Fruit fly (Drosophila melanogaster) whole organism, prepupa: ENCODE results near the gene FoxP.
"Not testable (repeated sequence)": the region's sequence is repeated elsewhere in the genome, so short reads cannot be mapped to it uniquely, and the experiment has no call there.

Experiments used
- Blimp-1 ChIP-seq: fragments of 200-800 bp; sonication (Bioruptor generic); optimal IDR thresholded peaks from 3 replicates; lab custom pipeline; 2017; ENCODE audit warnings: missing biosample characterization, missing genetic modification characterization, mild to moderate bottlenecking, moderate library complexity, missing genetic modification reagents
- CG10631 ChIP-seq: fragments of 200-800 bp; sonication (Bioruptor generic); optimal IDR thresholded peaks from 2 replicates; lab custom pipeline; 2016; ENCODE audit warnings: missing biosample characterization, missing genetic modification characterization
- CG10669 ChIP-seq: fragments of 200-800 bp; sonication (Bioruptor generic); optimal IDR thresholded peaks from 3 replicates; lab custom pipeline; 2018; ENCODE audit warnings: missing biosample characterization, mild to moderate bottlenecking, missing genetic modification characterization, moderate library complexity
- CG11762 ChIP-seq: fragments of 200-800 bp; sonication (Bioruptor generic); optimal IDR thresholded peaks from 3 replicates; lab custom pipeline; 2016; ENCODE audit warnings: missing biosample characterization, missing genetic modification characterization; ENCODE audit not compliant: insufficient read depth
- CG1621 ChIP-seq: fragments of 200-800 bp; sonication (Bioruptor generic); optimal IDR thresholded peaks from 3 replicates; lab custom pipeline; 2018; ENCODE audit warnings: missing biosample characterization, mild to moderate bottlenecking, missing genetic modification characterization
- CG16779 ChIP-seq: fragments of 200-800 bp; sonication (Bioruptor generic); optimal IDR thresholded peaks from 3 replicates; lab custom pipeline; 2017; ENCODE audit warnings: missing biosample characterization, mild to moderate bottlenecking, missing genetic modification characterization
- CG3032 ChIP-seq: fragments of 200-800 bp; optimal IDR thresholded peaks from 2 replicates; lab custom pipeline; 2019; ENCODE audit warnings: missing biosample characterization, mild to moderate bottlenecking, missing genetic modification characterization, moderate library complexity
- CG31627 ChIP-seq: fragments of 200-800 bp; sonication (Bioruptor generic); optimal IDR thresholded peaks from 3 replicates; lab custom pipeline; 2016; ENCODE audit warnings: missing biosample characterization, missing genetic modification characterization
- CG32006 ChIP-seq: fragments of 200-800 bp; sonication (Bioruptor generic); optimal IDR thresholded peaks from 3 replicates; lab custom pipeline; 2017; ENCODE audit warnings: missing biosample characterization, mild to moderate bottlenecking, missing genetic modification characterization
- CG3919 ChIP-seq: fragments of 200-800 bp; sonication (Bioruptor generic); optimal IDR thresholded peaks from 3 replicates; lab custom pipeline; 2016; ENCODE audit warnings: missing biosample characterization, missing genetic modification characterization
- CG4318 ChIP-seq: fragments of 200-800 bp; sonication (Bioruptor generic); optimal IDR thresholded peaks from 3 replicates; lab custom pipeline; 2017; ENCODE audit warnings: missing biosample characterization, mild to moderate bottlenecking, missing genetic modification characterization
- CG6163 ChIP-seq: fragments of 200-800 bp; sonication (Bioruptor generic); IDR thresholded peaks from 3 replicates; pipeline ENCODE4 v1.3.6; 2022; ENCODE audit warnings: missing biosample characterization, missing genetic modification characterization
- CG6808 ChIP-seq: fragments of 200-800 bp; sonication (Bioruptor generic); optimal IDR thresholded peaks from 3 replicates; lab custom pipeline; 2017; ENCODE audit warnings: missing biosample characterization, missing genetic modification characterization, mild to moderate bottlenecking, moderate library complexity, missing genetic modification reagents
- CG8319 ChIP-seq: fragments of 200-800 bp; sonication (Bioruptor generic); optimal IDR thresholded peaks from 3 replicates; lab custom pipeline; 2016; ENCODE audit warnings: missing biosample characterization, missing genetic modification characterization
- CG8632 ChIP-seq: fragments of 200-800 bp; sonication (Bioruptor generic); optimal IDR thresholded peaks from 3 replicates; lab custom pipeline; 2016; ENCODE audit warnings: missing biosample characterization, missing genetic modification characterization
- CG9139 ChIP-seq: fragments of 200-800 bp; sonication (Bioruptor generic); optimal IDR thresholded peaks from 3 replicates; lab custom pipeline; 2017; ENCODE audit warnings: missing biosample characterization, mild to moderate bottlenecking, missing genetic modification characterization
- Eip78C ChIP-seq: fragments of 200-800 bp; sonication (Bioruptor generic); peaks from one replicate; lab custom pipeline; 2016; ENCODE audit warnings: missing biosample characterization, missing genetic modification characterization
- Eip93F ChIP-seq: fragments of 200-800 bp; sonication (Bioruptor generic); optimal IDR thresholded peaks from 2 replicates; lab custom pipeline; 2016; ENCODE audit warnings: missing biosample characterization, mild to moderate bottlenecking, missing genetic modification characterization
- Ets96B ChIP-seq: fragments of 200-800 bp; optimal IDR thresholded peaks from 2 replicates; lab custom pipeline; 2019; ENCODE audit warnings: missing biosample characterization, mild to moderate bottlenecking, missing genetic modification characterization, moderate library complexity
- Gug ChIP-seq: fragments of 200-800 bp; sonication (Bioruptor generic); IDR thresholded peaks from 2 replicates; pipeline ENCODE4 v1.3.6; 2022; ENCODE audit warnings: missing biosample characterization, missing genetic modification characterization
- Hr38 ChIP-seq: sonication (Bioruptor generic); optimal IDR thresholded peaks from 2 replicates; lab custom pipeline; 2016; ENCODE audit warnings: missing biosample characterization, missing genetic modification characterization
- Met ChIP-seq: fragments of 200-800 bp; sonication (Bioruptor generic); optimal IDR thresholded peaks from 3 replicates; lab custom pipeline; 2016; ENCODE audit warnings: missing biosample characterization, missing genetic modification characterization
- Sox102F ChIP-seq: fragments of 200-800 bp; sonication (Bioruptor generic); optimal IDR thresholded peaks from 2 replicates; lab custom pipeline; 2016; ENCODE audit warnings: missing biosample characterization, mild to moderate bottlenecking, missing genetic modification characterization
- Sox14 ChIP-seq: fragments of 200-800 bp; sonication (Bioruptor generic); optimal IDR thresholded peaks from 3 replicates; lab custom pipeline; 2016; ENCODE audit warnings: missing biosample characterization, missing genetic modification characterization
- Sox15 ChIP-seq: fragments of 200-800 bp; sonication (Bioruptor generic); optimal IDR thresholded peaks from 3 replicates; lab custom pipeline; 2016; ENCODE audit warnings: missing biosample characterization, missing genetic modification characterization
- achi ChIP-seq: fragments of 200-800 bp; sonication (Bioruptor generic); optimal IDR thresholded peaks from 3 replicates; lab custom pipeline; 2016; ENCODE audit warnings: missing biosample characterization, missing genetic modification characterization
- cyc ChIP-seq: fragments of 200-800 bp; sonication (Bioruptor generic); optimal IDR thresholded peaks from 3 replicates; lab custom pipeline; 2016; ENCODE audit warnings: missing biosample characterization, missing genetic modification characterization
- dac ChIP-seq: fragments of 200-800 bp; sonication (Bioruptor generic); optimal IDR thresholded peaks from 2 replicates; lab custom pipeline; 2017; ENCODE audit warnings: missing biosample characterization, mild to moderate bottlenecking, missing genetic modification characterization
- dsx ChIP-seq: fragments of 200-800 bp; optimal IDR thresholded peaks from 3 replicates; lab custom pipeline; 2019; ENCODE audit warnings: missing biosample characterization, mild to moderate bottlenecking, missing genetic modification characterization, moderate library complexity; ENCODE audit not compliant: poor library complexity, severe bottlenecking
- eg ChIP-seq: fragments of 200-800 bp; sonication (Bioruptor generic); IDR thresholded peaks from 3 replicates; pipeline ENCODE4 v1.3.6; 2022; ENCODE audit warnings: missing biosample characterization, missing genetic modification characterization
- esn ChIP-seq: fragments of 200-800 bp; sonication (Bioruptor generic); optimal IDR thresholded peaks from 2 replicates; lab custom pipeline; 2016; ENCODE audit warnings: missing biosample characterization, mild to moderate bottlenecking, missing genetic modification characterization, moderate library complexity
- fd59A ChIP-seq: fragments of 200-800 bp; sonication (Bioruptor generic); optimal IDR thresholded peaks from 2 replicates; lab custom pipeline; 2017; ENCODE audit warnings: missing biosample characterization, mild to moderate bottlenecking, missing genetic modification characterization, missing genetic modification reagents
- fd85E ChIP-seq: fragments of 200-800 bp; sonication (Bioruptor generic); optimal IDR thresholded peaks from 3 replicates; lab custom pipeline; 2016; ENCODE audit warnings: missing biosample characterization, missing genetic modification characterization
- fkh ChIP-seq: fragments of 200-800 bp; sonication (Bioruptor generic); optimal IDR thresholded peaks from 3 replicates; lab custom pipeline; 2017; ENCODE audit warnings: missing biosample characterization, mild to moderate bottlenecking, missing genetic modification characterization, moderate library complexity
- lz ChIP-seq: fragments of 200-800 bp; sonication (Bioruptor generic); optimal IDR thresholded peaks from 3 replicates; lab custom pipeline; 2016; ENCODE audit warnings: missing biosample characterization, missing genetic modification characterization
- net ChIP-seq: fragments of 200-800 bp; sonication (Bioruptor generic); optimal IDR thresholded peaks from 3 replicates; lab custom pipeline; 2016; ENCODE audit warnings: missing biosample characterization, missing genetic modification characterization
- pdm3 ChIP-seq: fragments of 200-800 bp; sonication (Bioruptor generic); optimal IDR thresholded peaks from 3 replicates; lab custom pipeline; 2016; ENCODE audit warnings: missing biosample characterization, missing genetic modification characterization
- salr ChIP-seq, 2 experiments: fragments of 200-800 bp; sonication (Bioruptor generic); optimal IDR thresholded peaks; 3 replicates each; lab custom pipeline; 2016 to 2018; ENCODE audit warnings: missing biosample characterization in 2 of 2, missing genetic modification characterization in 2 of 2, mild to moderate bottlenecking in 1 of 2
- spab ChIP-seq: fragments of 200-800 bp; sonication (Bioruptor generic); optimal IDR thresholded peaks from 2 replicates; lab custom pipeline; 2017; ENCODE audit warnings: missing biosample characterization, mild to moderate bottlenecking, missing genetic modification characterization, missing genetic modification reagents
- ss ChIP-seq, 2 experiments: fragments of 200-800 bp; sonication (Bioruptor generic); optimal IDR thresholded peaks; 2 replicates in 1 of 2; 3 replicates in 1 of 2; lab custom pipeline; 2017 to 2018; ENCODE audit warnings: mild to moderate bottlenecking in 2 of 2, missing biosample characterization in 2 of 2, missing genetic modification characterization in 2 of 2, moderate library complexity in 1 of 2
- svp ChIP-seq: fragments of 200-800 bp; sonication (Bioruptor generic); peaks from one replicate; lab custom pipeline; 2016; ENCODE audit warnings: missing biosample characterization, missing genetic modification characterization

The FoxP gene

DNA sequence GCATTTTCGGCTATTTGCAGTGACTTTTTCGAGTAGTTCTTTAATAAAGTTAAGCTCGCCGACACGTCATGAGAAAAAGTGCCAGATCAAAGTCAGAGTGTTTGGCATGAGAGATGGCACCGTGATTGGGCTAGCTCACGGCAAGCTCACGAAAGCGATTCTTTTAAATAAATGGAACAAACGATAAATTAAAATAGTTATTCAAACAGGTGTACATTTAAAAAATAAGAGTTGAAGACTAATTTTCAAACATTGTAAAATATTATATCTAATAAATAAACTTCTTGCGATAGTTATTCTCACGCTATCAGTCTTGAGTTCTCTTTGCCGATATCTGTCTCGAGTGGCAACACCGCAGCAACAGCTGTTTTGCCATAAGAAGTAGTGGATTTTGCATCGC is 45.3 kb downstream of the FoxP start, which contains the start of the genes eca and CG18542:
eca (minus strand) TSS at position 101 of the 400 bp plus-strand sequence.
CG18542 (plus strand) TSS at position 385 of the 400 bp plus-strand sequence.
- not testable (repeated sequence) for TF ChIP-seq CG4318, fkh, Sox15 (GFP tag; lab: Kevin White, UChicago)

DNA sequence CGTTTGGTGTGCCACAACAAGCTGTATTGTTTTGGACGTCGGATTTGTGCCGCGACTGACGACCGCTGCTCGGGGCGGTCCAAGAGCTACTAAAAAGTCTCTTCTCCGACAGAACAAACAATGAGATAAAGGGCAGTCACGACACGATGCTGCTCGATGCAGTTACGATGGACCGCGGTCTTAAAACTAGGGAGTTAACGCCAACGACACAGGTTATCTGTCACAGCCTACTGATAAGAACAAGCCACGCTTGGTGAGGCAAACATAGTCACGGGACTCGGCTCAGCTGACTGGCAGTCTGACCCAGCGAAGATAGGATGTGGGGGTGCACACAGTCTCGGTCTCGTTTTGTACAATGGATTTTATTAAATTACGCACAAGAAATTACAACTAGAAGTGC is 46.5 kb downstream of the FoxP start, which contains the start of gene CG9444:
CG9444 (minus strand) TSS at position 140 of the 400 bp plus-strand sequence.
- TF ChIP-seq svp (GFP tag; lab: Kevin White, UChicago) (peak; percentile 93), Sox102F (GFP tag; lab: Kevin White, UChicago) (no peak), Sox14 (no peak), CG6808 (GFP tag; lab: Kevin White, UChicago) (no peak), CG31627 (GFP tag; lab: Kevin White, UChicago) (no peak), lz (GFP tag; lab: Kevin White, UChicago) (no peak), salr (GFP tag; optimal IDR thresholded peaks at IDR 0.05; lab: Kevin White, UChicago) (no peak), Eip78C (peak; percentile 11)

DNA sequence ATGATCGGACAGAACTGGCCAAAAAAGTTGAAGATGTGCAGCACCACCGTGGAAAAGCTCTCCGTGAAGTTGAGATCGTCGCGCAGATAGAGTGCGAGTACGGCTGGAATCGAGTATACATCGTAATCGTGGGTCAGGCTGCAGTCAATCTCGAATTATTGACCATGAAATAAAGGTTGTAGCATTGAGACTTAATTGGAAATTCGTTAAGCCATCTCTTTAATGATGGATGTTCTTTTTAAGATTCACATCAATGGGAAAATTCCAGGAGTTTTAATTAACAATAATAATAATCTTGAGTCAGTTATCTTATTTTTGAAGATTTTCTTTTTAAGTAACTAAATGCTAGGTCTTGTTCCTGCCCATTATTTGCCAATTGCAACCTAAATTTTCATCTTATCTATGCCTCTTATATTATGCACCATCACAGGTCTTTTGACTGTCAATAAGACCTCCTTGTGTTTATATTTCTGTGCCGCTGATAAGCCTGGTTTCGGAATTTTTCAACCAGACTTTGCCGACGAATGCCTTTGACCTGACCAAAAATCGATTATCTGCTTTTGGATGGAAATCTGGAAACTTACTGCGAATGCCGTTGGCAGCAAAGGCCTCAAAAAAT is 47.5 kb downstream of the FoxP start:
- TF ChIP-seq spab (no peak), svp (GFP tag; lab: Kevin White, UChicago) (peak; percentile 94)

DNA sequence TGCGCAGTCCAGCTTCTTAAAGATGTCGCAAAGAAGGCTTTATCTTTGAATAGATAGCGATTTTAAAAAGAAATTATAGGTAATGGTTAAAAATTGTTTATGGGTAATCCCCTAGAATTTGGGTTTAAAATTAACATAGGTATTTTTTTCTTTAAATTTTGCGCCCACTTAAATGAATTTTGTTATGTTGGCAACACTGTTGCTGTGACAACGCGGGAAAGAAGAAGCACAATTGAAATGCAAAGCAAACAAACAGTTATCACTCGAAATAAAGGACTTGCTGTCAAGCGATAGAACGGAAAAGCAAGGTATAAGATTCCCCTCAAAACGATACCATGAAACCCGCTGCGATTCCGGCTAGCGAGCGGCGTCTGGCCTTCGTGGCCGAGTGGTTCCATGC is 50.9 kb downstream of the FoxP start, which contains the start of gene nmdyn-D7:
nmdyn-D7 (plus strand) TSS at position 194 of the 400 bp plus-strand sequence.
- TF ChIP-seq Met (GFP tag; lab: Kevin White, UChicago): no peak
- TF ChIP-seq CG10669 (GFP tag; lab: Kevin White, UChicago): no peak
- no peak for TF ChIP-seq CG10631
- peak; percentile 36 for TF ChIP-seq achi
- peak; percentile 92 for TF ChIP-seq fkh (GFP tag; lab: Kevin White, UChicago)
- peak; percentile 29 for TF ChIP-seq Eip78C
- no peak for TF ChIP-seq fd85E (GFP tag; lab: Kevin White, UChicago)
- TF ChIP-seq CG8319 (GFP tag; lab: Kevin White, UChicago): no peak
- TF ChIP-seq Blimp-1: no peak
- TF ChIP-seq CG6163 (GFP tag; lab: Robert Waterston, UW): no peak
- no peak for TF ChIP-seq dac (GFP tag; lab: Kevin White, UChicago)
- no peak for TF ChIP-seq Ets96B (tag; lab: Kevin White, UChicago)
- TF ChIP-seq net (GFP tag; lab: Kevin White, UChicago): no peak
- TF ChIP-seq eg (GFP tag; lab: Robert Waterston, UW): no peak
- TF ChIP-seq pdm3 (GFP tag; lab: Kevin White, UChicago): no peak
- peak; percentile 58 for TF ChIP-seq dsx (GFP tag; lab: Kevin White, UChicago)
- peak; percentile 5 for TF ChIP-seq esn (GFP tag; lab: Kevin White, UChicago)
- no peak for TF ChIP-seq CG9139 (GFP tag; lab: Kevin White, UChicago)
- no peak for TF ChIP-seq CG16779
- no peak for TF ChIP-seq Hr38 (GFP tag; lab: Kevin White, UChicago)
- no peak for TF ChIP-seq Gug
- TF ChIP-seq, all 60 proteins: peak for 5

DNA sequence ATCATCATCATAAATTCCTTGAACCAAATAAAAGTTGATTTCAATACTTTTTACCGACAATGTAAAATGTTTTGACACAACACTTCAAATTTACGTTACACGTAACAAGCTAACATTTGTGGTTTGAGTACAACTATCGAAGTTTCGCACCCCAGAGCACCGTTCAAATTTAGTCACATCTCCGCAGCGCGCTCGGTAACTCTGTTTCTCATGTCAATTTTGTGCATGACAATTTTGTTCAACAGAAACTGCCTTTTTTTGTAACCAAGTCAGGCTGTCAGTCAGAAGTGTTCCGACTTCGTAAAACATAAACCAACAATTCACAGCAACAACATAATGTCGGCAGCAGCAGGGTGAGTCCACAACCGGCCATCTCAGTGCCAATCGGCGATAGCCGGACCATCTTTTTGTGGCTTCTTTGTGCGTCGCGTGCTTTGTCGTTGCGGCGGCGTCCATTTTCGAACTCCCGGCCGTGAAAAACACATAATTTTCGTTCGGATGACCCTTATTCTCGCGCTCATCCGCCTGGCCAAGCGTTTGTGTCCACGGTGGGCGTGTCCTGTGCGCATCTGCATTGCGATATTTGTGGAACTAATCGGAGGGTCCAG is 52.8 kb downstream of the FoxP start, which contains the start of gene p23:
p23 (plus strand) TSS at position 194 of the 608 bp plus-strand sequence.
- TF ChIP-seq CG6163 (GFP tag; lab: Robert Waterston, UW) (no peak), cyc (GFP tag; lab: Kevin White, UChicago) (no peak), Eip93F (GFP tag; lab: Kevin White, UChicago) (no peak), fd59A (GFP tag; lab: Kevin White, UChicago) (no peak), CG3919 (GFP tag; lab: Kevin White, UChicago) (no peak), salr (GFP tag; optimal IDR thresholded peaks at IDR 0.05; lab: Kevin White, UChicago) (no peak), CG3032 (tag; lab: Kevin White, UChicago) (no peak), CG16779 (no peak), dac (GFP tag; lab: Kevin White, UChicago) (no peak), pdm3 (GFP tag; lab: Kevin White, UChicago) (no peak), ss (GFP tag; optimal IDR thresholded peaks at IDR 0.05; lab: Kevin White, UChicago) (peak in 1 of 2 experiments; percentile 43), CG9139 (GFP tag; lab: Kevin White, UChicago) (peak; percentile 9), CG32006 (GFP tag; lab: Kevin White, UChicago) (no peak), achi (peak; percentile 81), CG1621 (tag; lab: Kevin White, UChicago) (no peak), CG8632 (GFP tag; lab: Kevin White, UChicago) (no peak), CG11762 (GFP tag; lab: Kevin White, UChicago) (no peak), CG10669 (GFP tag; lab: Kevin White, UChicago) (no peak), lz (GFP tag; lab: Kevin White, UChicago) (no peak)
